Fruit fly (Drosophila melanogaster): ENCODE data around the gene CG42507.

CG42507 gene

dm6 chr3L:14705164-14705563 is 52.6 kb downstream of the CG42507 start, which contains the start of gene CG13476:
TSS of gene CG13476 (plus strand) at chr3L:14705464.
- TF ChIP-seq CG1620 (GFP tag; optimal IDR thresholded peaks at IDR 0.05) (no peak), kay (GFP tag; ENCODE audit: borderline replicate concordance) (peak; percentile 64), pad (GFP tag; optimal IDR thresholded peaks at IDR 0.05) (no peak), cic (GFP tag; optimal IDR thresholded peaks at IDR 0.05) (no peak)

DNA sequence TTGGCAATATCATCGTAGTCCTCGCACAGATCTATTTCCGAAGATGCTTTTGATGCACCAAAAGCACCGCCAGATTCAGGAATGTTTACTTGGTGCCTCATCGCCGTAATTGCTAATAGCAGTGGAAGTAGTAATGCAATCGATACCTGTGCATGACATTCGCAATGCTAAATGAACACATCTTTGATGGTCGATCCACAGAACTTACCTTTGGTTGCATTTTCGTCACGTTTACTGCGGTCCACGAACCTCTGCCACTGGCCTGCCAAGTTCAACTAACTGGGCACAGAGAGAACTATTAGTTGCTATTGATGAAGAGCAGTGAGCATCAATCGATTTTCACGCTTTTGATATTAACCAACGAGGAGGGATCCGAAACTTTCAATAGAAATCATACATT is 56.2 kb downstream of the CG42507 start, which contains the start of gene CG17177:
Gene CG17177, minus strand, starts transcription at position 101 of the 400 bp plus-strand sequence.
- TF ChIP-seq Mnt (GFP tag; optimal IDR thresholded peaks at IDR 0.05) (no peak), tj (GFP tag; optimal IDR thresholded peaks at IDR 0.05) (no peak), CG33017 (tag; optimal IDR thresholded peaks at IDR 0.05) (no peak), Clk (GFP tag; optimal IDR thresholded peaks at IDR 0.05) (no peak), Hr96 (GFP tag; optimal IDR thresholded peaks at IDR 0.05) (no peak), CG1620 (GFP tag; optimal IDR thresholded peaks at IDR 0.05) (no peak), Crg-1 (GFP tag; optimal IDR thresholded peaks at IDR 0.05) (no peak), ovo (GFP tag; optimal IDR thresholded peaks at IDR 0.05) (no peak), CG11617 (GFP tag; optimal IDR thresholded peaks at IDR 0.05) (no peak), toe (GFP tag; optimal IDR thresholded peaks at IDR 0.05) (no peak), CG5204 (GFP tag; optimal IDR thresholded peaks at IDR 0.05) (no peak), kay (GFP tag; ENCODE audit: borderline replicate concordance) (no peak), CG7101 (tag; optimal IDR thresholded peaks at IDR 0.05) (no peak), CG7045 (GFP tag; optimal IDR thresholded peaks at IDR 0.05) (no peak), cnc (optimal IDR thresholded peaks at IDR 0.05) (no peak), CG14711 (tag; optimal IDR thresholded peaks at IDR 0.05) (no peak), bab1 (GFP tag; optimal IDR thresholded peaks at IDR 0.05) (no peak), pad (GFP tag; optimal IDR thresholded peaks at IDR 0.05) (no peak)

All from whole organism, adult.